Worm (Caenorhabditis elegans): Measurements from ENCODE around the gene dct-8.

- TF ChIP-seq nhr-237 (tag; optimal IDR thresholded peaks at IDR 0.05) (no peak), ceh-28 (tag; optimal IDR thresholded peaks at IDR 0.05) (no peak)
Measured at ce11 chrIV:3859552-3859951, 35.3 kb upstream of the dct-8 start.
